Worm (Caenorhabditis elegans) whole organism, midembryonic: ENCODE results near the gene fbxa-104.

Experiments
- T22C8.4 ChIP-seq: fragments of 200-800 bp; sonication (Bioruptor generic); IDR thresholded peaks from 2 replicates; pipeline ENCODE4 v1.3.6; 2022; ENCODE audit warnings: missing genetic modification characterization, missing compliant biosample characterization
- cog-1 ChIP-seq: sonication (generic microtip); optimal IDR thresholded peaks from 2 replicates; lab custom pipeline; 2016; ENCODE audit warnings: missing genetic modification characterization, missing compliant biosample characterization
- flt-1 ChIP-seq: fragments of 200-800 bp; sonication (Bioruptor generic); IDR thresholded peaks from 2 replicates; pipeline ENCODE4 v1.3.6; 2022; ENCODE audit warnings: missing genetic modification characterization, missing compliant biosample characterization
- klf-2 ChIP-seq: fragments of 200-800 bp; sonication (Bioruptor generic); conservative IDR thresholded peaks from 2 replicates; pipeline ENCODE4 v1.3.6; 2022; ENCODE audit warnings: missing genetic modification reagents, missing genetic modification characterization, missing compliant biosample characterization
- med-1 ChIP-seq: sonication (generic microtip); optimal IDR thresholded peaks from 2 replicates; lab custom pipeline; 2017; ENCODE audit warnings: missing genetic modification characterization, mild to moderate bottlenecking, missing compliant biosample characterization, antibody characterized with exemption, missing genetic modification reagents; ENCODE audit not compliant: insufficient read depth
- ref-1 ChIP-seq: fragments of 200-800 bp; sonication (Bioruptor generic); conservative IDR thresholded peaks from 2 replicates; pipeline ENCODE4 v1.3.6; 2022; ENCODE audit warnings: missing genetic modification reagents, missing genetic modification characterization, missing compliant biosample characterization
- tab-1 ChIP-seq: fragments of 200-800 bp; sonication (Bioruptor generic); IDR thresholded peaks from 2 replicates; pipeline ENCODE4 v1.3.6; 2022; ENCODE audit warnings: missing genetic modification characterization, missing compliant biosample characterization
- ztf-23 ChIP-seq: fragments of 200-800 bp; sonication (Bioruptor generic); IDR thresholded peaks from 2 replicates; pipeline ENCODE4 v1.3.6; 2022; ENCODE audit warnings: missing genetic modification reagents, missing genetic modification characterization, missing compliant biosample characterization
- ztf-29 ChIP-seq: fragments of 200-800 bp; sonication (Bioruptor generic); IDR thresholded peaks from 2 replicates; pipeline ENCODE4 v1.3.6; 2022; ENCODE audit warnings: missing genetic modification reagents, missing genetic modification characterization, missing compliant biosample characterization

fbxa-104 gene

DNA sequence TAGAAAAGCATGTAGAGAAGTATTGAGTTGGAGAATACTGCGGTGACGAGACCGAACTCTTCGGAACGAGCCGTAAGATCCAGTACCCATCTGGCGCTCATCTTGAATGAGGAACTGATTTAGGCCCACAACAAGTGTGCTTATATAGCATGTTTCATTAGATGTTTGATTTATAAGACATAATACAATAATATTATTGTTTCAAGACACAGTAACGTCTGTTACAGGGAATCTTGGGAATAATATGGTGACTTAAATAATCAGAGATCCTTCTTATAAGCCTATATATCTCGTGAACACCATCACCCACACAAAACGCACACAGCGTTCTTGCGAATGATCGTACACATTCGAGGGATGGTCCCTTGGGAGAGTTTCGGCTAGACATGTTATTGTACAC lies 39.7 kb downstream of the fbxa-104 start, which contains the start of gene str-88:
Gene str-88, minus strand, starts transcription at position 101 of the 400 bp plus-strand sequence.
- TF ChIP-seq tab-1 (GFP tag; lab: Robert Waterston, UW): no peak
- no peak for TF ChIP-seq klf-2 (GFP tag; lab: Robert Waterston, UW)
- TF ChIP-seq cog-1 (tag; lab: Kevin White, UChicago): no peak
- no peak for TF ChIP-seq flt-1 (GFP tag; lab: Robert Waterston, UW)
- no peak for TF ChIP-seq ztf-23 (GFP tag; lab: Robert Waterston, UW)
- TF ChIP-seq T22C8.4 (GFP tag; lab: Robert Waterston, UW): no peak
- no peak for TF ChIP-seq med-1 (GFP tag; lab: Kevin White, UChicago)
- no peak for TF ChIP-seq ztf-29 (GFP tag; lab: Robert Waterston, UW)
- TF ChIP-seq ref-1 (GFP tag; lab: Robert Waterston, UW): no peak

DNA sequence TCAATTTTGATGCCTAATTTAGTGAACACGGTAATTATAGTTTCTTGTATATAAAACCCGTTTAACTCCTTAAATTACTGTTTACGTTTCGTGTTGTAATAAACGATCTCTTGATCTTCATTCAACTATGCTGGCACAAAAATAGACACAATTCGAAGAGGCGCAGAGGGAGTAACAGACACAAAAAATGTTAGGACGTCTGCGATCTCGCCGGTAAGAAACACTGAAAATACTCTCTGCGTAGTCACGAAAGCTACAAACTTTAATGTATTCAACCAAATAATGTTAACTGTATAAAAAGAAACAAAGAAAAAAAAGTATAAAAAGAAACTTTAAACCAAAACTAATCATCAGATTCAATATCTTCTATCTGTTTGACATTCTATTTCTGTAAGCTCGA lies 42.6 kb downstream of the fbxa-104 start, which contains the start of gene dhs-23:
Gene dhs-23, plus strand, starts transcription at position 363 of the 400 bp plus-strand sequence.
- TF ChIP-seq ztf-23 (GFP tag; lab: Robert Waterston, UW) (no peak), klf-2 (GFP tag; lab: Robert Waterston, UW) (no peak), med-1 (GFP tag; lab: Kevin White, UChicago) (no peak), flt-1 (GFP tag; lab: Robert Waterston, UW) (no peak), ztf-29 (GFP tag; lab: Robert Waterston, UW) (no peak), cog-1 (tag; lab: Kevin White, UChicago) (no peak), T22C8.4 (GFP tag; lab: Robert Waterston, UW) (no peak), ref-1 (GFP tag; lab: Robert Waterston, UW) (no peak), tab-1 (GFP tag; lab: Robert Waterston, UW) (no peak)

DNA sequence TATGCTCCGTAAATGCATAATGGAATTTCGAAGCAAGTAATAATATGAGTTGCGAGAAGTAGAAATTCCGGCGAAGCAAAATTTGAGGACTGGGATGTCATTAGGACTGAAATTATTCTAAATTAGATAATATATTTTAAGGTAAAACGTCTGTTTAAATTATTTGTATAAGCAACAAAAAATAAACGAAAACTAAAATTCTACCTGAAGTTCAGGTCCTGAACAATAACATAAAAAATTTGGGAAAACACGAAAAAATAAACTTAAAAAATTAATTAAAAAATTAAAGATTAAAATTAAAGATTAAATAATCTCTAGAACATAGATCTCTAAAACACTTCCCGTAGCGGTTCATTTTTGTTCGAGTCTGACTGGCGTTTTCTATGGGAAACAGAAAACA lies 43.7 kb downstream of the fbxa-104 start, which contains the start of gene srh-251:
Gene srh-251, minus strand, starts transcription at position 101 of the 400 bp plus-strand sequence.
- no peak for TF ChIP-seq T22C8.4 (GFP tag; lab: Robert Waterston, UW)
- no peak for TF ChIP-seq cog-1 (tag; lab: Kevin White, UChicago)
- TF ChIP-seq ztf-29 (GFP tag; lab: Robert Waterston, UW): no peak
- no peak for TF ChIP-seq med-1 (GFP tag; lab: Kevin White, UChicago)
- no peak for TF ChIP-seq tab-1 (GFP tag; lab: Robert Waterston, UW)
- no peak for TF ChIP-seq ref-1 (GFP tag; lab: Robert Waterston, UW)
- TF ChIP-seq ztf-23 (GFP tag; lab: Robert Waterston, UW): no peak
- TF ChIP-seq flt-1 (GFP tag; lab: Robert Waterston, UW): no peak
- no peak for TF ChIP-seq klf-2 (GFP tag; lab: Robert Waterston, UW)

DNA sequence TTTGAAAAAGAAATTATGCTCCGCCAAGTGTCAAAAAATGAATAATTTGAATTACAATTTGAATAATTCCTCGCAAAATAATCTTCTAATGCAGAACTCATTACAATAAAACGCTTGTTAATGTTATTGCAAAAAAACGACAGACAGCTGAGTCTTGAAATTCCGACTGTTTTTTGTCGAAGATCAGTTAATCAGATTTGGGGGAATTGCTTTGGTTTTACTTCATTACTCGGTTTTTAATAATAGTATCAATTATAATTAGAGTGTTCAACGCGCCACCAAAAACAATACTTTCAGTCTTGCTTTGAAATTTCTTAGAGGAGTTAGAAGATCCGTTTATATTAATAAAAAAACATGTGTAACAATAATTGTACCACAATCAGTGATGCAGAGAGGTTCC lies 45.6 kb downstream of the fbxa-104 start, which contains the start of gene srh-122:
Gene srh-122, minus strand, starts transcription at position 101 of the 400 bp plus-strand sequence.
- TF ChIP-seq ref-1 (GFP tag; lab: Robert Waterston, UW): no peak
- TF ChIP-seq T22C8.4 (GFP tag; lab: Robert Waterston, UW): no peak
- TF ChIP-seq flt-1 (GFP tag; lab: Robert Waterston, UW): no peak
- no peak for TF ChIP-seq med-1 (GFP tag; lab: Kevin White, UChicago)
- no peak for TF ChIP-seq cog-1 (tag; lab: Kevin White, UChicago)

DNA sequence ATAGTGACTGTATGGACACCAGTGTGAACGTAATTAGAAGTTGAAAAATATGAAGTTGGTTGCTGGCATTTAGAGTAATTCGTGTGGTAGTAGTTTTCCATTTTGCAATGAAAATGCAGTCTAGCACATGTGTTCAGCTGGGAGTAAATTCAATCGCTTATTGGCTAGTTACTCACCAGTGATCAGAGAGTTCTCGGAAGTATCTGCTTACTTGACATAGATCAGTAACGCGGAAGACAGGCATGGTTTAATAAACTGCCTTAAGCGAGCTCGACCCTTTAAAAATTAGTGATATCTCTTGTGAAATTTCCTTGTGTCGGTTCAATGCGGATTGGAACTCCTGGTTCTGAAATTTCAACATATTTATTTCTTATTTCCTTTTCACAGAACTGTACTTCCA lies 47.3 kb downstream of the fbxa-104 start, which contains the start of gene srh-52:
Gene srh-52, minus strand, starts transcription at position 101 of the 400 bp plus-strand sequence.
- TF ChIP-seq flt-1 (GFP tag; lab: Robert Waterston, UW) (no peak), ref-1 (GFP tag; lab: Robert Waterston, UW) (no peak), ztf-23 (GFP tag; lab: Robert Waterston, UW) (no peak), tab-1 (GFP tag; lab: Robert Waterston, UW) (no peak), T22C8.4 (GFP tag; lab: Robert Waterston, UW) (no peak), klf-2 (GFP tag; lab: Robert Waterston, UW) (no peak), med-1 (GFP tag; lab: Kevin White, UChicago) (no peak), cog-1 (tag; lab: Kevin White, UChicago) (no peak), ztf-29 (GFP tag; lab: Robert Waterston, UW) (no peak)
